Fruit fly (Drosophila melanogaster): ENCODE measurements around the gene Setd3.

Gene Setd3

DNA sequence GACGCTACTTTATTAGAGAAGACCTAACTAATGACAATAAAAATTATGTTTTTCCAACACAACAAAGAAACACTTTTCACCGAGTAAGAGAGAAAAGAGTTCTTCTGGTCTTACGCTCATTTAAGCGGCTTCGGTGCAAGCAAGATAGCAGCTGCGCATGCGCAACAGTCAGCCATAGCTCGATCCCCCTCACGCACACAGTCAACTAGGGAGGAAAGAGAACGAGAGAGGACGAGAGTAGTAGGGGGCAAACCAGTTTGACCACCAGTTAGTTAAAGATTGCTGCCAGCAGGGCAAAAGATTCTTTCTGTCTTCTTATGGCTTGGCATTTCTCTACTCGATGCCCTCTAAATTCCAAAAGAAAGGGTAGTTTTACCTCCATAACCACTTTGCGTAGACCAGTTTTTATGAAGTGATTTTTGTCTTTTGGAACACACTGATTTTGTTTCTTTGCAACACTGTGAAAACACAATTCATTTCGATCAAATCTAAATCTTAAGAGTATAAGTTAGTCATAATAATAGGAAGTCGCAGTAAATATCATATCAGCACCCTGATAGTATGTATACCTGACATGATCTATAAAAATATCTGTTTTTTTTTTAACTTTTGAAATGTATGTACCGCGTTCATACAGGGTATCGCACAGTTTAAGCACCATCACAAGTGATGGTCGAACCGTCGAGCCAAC is 32.0 kb upstream of the Setd3 start (continued):
- no peak for TF ChIP-seq CG10959 (GFP tag; IDR thresholded peaks at IDR 0.05)
- TF ChIP-seq br (optimal IDR thresholded peaks at IDR 0.05), result no peak
- no peak for TF ChIP-seq Lim3 (GFP tag; IDR thresholded peaks at IDR 0.05)
- no peak for TF ChIP-seq unpg (GFP tag; optimal IDR thresholded peaks at IDR 0.05)
- TF ChIP-seq gt (GFP tag; IDR thresholded peaks at IDR 0.05), result no peak
- TF ChIP-seq Hey (tag; optimal IDR thresholded peaks at IDR 0.05), result no peak
- TF ChIP-seq unc-4 (GFP tag; IDR thresholded peaks at IDR 0.05; ENCODE audit: partially characterized antibody), result no peak
- TF ChIP-seq knrl (GFP tag; IDR thresholded peaks at IDR 0.05; ENCODE audit: partially characterized antibody), result no peak
- no peak for TF ChIP-seq CG11247 (GFP tag; IDR thresholded peaks at IDR 0.05)
- TF ChIP-seq CG17186 (GFP tag; optimal IDR thresholded peaks at IDR 0.05), result no peak
- TF ChIP-seq grn (GFP tag; optimal IDR thresholded peaks at IDR 0.05), result no peak
- TF ChIP-seq CG12236 (GFP tag; optimal IDR thresholded peaks at IDR 0.05), result peak; percentile 36
- no peak for TF ChIP-seq CG2202 (tag; optimal IDR thresholded peaks at IDR 0.05)
- no peak for TF ChIP-seq ac (GFP tag; optimal IDR thresholded peaks at IDR 0.05)
- no peak for TF ChIP-seq Oaz (GFP tag; IDR thresholded peaks at IDR 0.05)
- no peak for TF ChIP-seq CG6854 (GFP tag; optimal IDR thresholded peaks at IDR 0.05)
- peak; percentile 46 for TF ChIP-seq sd (tag; optimal IDR thresholded peaks at IDR 0.05)
- peak; percentile 18 for TF ChIP-seq CG3281 (GFP tag; optimal IDR thresholded peaks at IDR 0.05)
- TF ChIP-seq sima (GFP tag; optimal IDR thresholded peaks at IDR 0.05), result no peak
- no peak for TF ChIP-seq Xrp1 (GFP tag; IDR thresholded peaks at IDR 0.05)
- TF ChIP-seq Dek (tag; optimal IDR thresholded peaks at IDR 0.05), result no peak
- TF ChIP-seq CG2889 (GFP tag; IDR thresholded peaks at IDR 0.05), result no peak
- no peak for TF ChIP-seq maf-S (GFP tag; optimal IDR thresholded peaks at IDR 0.05)
- peak; percentile 64 for TF ChIP-seq CG9727 (GFP tag; optimal IDR thresholded peaks at IDR 0.05)
- TF ChIP-seq kah (GFP tag; optimal IDR thresholded peaks at IDR 0.05), result no peak
- TF ChIP-seq crol (GFP tag; IDR thresholded peaks at IDR 0.05), result 0 out of 2 replicates have a peak, but pooled peaks have one; percentile 19
- TF ChIP-seq CG11504 (tag; optimal IDR thresholded peaks at IDR 0.05), result peak; percentile 53
- TF ChIP-seq Optix (GFP tag; IDR thresholded peaks at IDR 0.05), result no peak
- peak in 1 of 2 experiments; percentile 13 for TF ChIP-seq chif (GFP tag; optimal IDR thresholded peaks at IDR 0.05)
- peak; percentile 47 for TF ChIP-seq nmo (GFP tag; optimal IDR thresholded peaks at IDR 0.05)
- peak; percentile 49 for TF ChIP-seq CG2678 (tag; optimal IDR thresholded peaks at IDR 0.05)
- no peak for TF ChIP-seq CG9876 (GFP tag; optimal IDR thresholded peaks at IDR 0.05)
- TF ChIP-seq pita (GFP tag; optimal IDR thresholded peaks at IDR 0.05), result no peak
- no peak for TF ChIP-seq Poxn (GFP tag; IDR thresholded peaks at IDR 0.05)
- no peak for TF ChIP-seq Lpt (GFP tag; optimal IDR thresholded peaks at IDR 0.05)
- peak; percentile 31 to 43 for TF ChIP-seq Trl (optimal IDR thresholded peaks at IDR 0.05)
- TF ChIP-seq Trl (GFP tag; optimal IDR thresholded peaks at IDR 0.05), result no peak
- peak; percentile 87 for TF ChIP-seq CG10321 (GFP tag; IDR thresholded peaks at IDR 0.05)
- no peak for TF ChIP-seq CG4707 (GFP tag; optimal IDR thresholded peaks at IDR 0.05)
- TF ChIP-seq CG17361 (GFP tag; IDR thresholded peaks at IDR 0.05), result peak; percentile 80; the same call in 2 of the 3 replicates
- TF ChIP-seq CTCF (GFP tag; optimal IDR thresholded peaks at IDR 0.05), result no peak
- no peak for TF ChIP-seq sens-2 (GFP tag; IDR thresholded peaks at IDR 0.05)
- no peak for TF ChIP-seq rib (GFP tag; IDR thresholded peaks at IDR 0.05)
- TF ChIP-seq ind (GFP tag; optimal IDR thresholded peaks at IDR 0.05), result peak; percentile 54
- peak; percentile 3 for TF ChIP-seq odd (GFP tag; optimal IDR thresholded peaks at IDR 0.05)
- no peak for TF ChIP-seq CG31224 (GFP tag; IDR thresholded peaks at IDR 0.05)
- no peak for TF ChIP-seq CG7839 (tag; optimal IDR thresholded peaks at IDR 0.05)
- no peak for TF ChIP-seq ranshi (GFP tag; IDR thresholded peaks at IDR 0.05)
- no peak for TF ChIP-seq jing (GFP tag; optimal IDR thresholded peaks at IDR 0.05)
- TF ChIP-seq CG14965 (GFP tag; optimal IDR thresholded peaks at IDR 0.05; ENCODE audit: borderline replicate concordance), result no peak
- TF ChIP-seq Vsx1 (GFP tag; optimal IDR thresholded peaks at IDR 0.05), result no peak
- TF ChIP-seq Sox100B (GFP tag; optimal IDR thresholded peaks at IDR 0.05), result peak; percentile 59
